Fruit fly (Drosophila melanogaster) whole organism, wandering third instar larva: Measurements from ENCODE around the gene Lztr1.

Experiments used
- CG32264 ChIP-seq: fragments of 200-800 bp; sonication (Bioruptor generic); optimal IDR thresholded peaks from 2 replicates; lab custom pipeline; 2016; ENCODE audit warnings: missing biosample characterization, missing genetic modification characterization
- Dfd ChIP-seq: fragments of >200 bp; optimal IDR thresholded peaks from 2 replicates; lab custom pipeline; 2017; ENCODE audit warnings: missing biosample characterization, missing genetic modification characterization
- Hr78 ChIP-seq: fragments of >200 bp; optimal IDR thresholded peaks from 2 replicates; lab custom pipeline; 2017; ENCODE audit warnings: missing biosample characterization, missing genetic modification characterization
- Rel ChIP-seq, 2 experiments: fragments of 200-800 bp; sonication (Bioruptor generic) in 1 of 2; optimal IDR thresholded peaks; 2 replicates in 1 of 2; 3 replicates in 1 of 2; lab custom pipeline; 2016 to 2019; ENCODE audit warnings: mild to moderate bottlenecking in 2 of 2, missing biosample characterization in 2 of 2, missing genetic modification characterization in 2 of 2, moderate library complexity in 1 of 2
- Sp1 ChIP-seq: fragments of 200-800 bp; sonication (Bioruptor generic); optimal IDR thresholded peaks from 3 replicates; lab custom pipeline; 2019; ENCODE audit warnings: missing biosample characterization, mild to moderate bottlenecking, missing genetic modification characterization, moderate library complexity
- br ChIP-seq: fragments of 200-800 bp; sonication (Bioruptor generic); optimal IDR thresholded peaks from 2 replicates; lab custom pipeline; 2016; ENCODE audit warnings: missing biosample characterization, missing genetic modification characterization
- psq ChIP-seq: fragments of 200-800 bp; sonication (Bioruptor generic); optimal IDR thresholded peaks from 3 replicates; lab custom pipeline; 2017; ENCODE audit warnings: missing biosample characterization, mild to moderate bottlenecking, missing genetic modification characterization, moderate library complexity

dm6 chrX:899407-900050 is 27.9 kb downstream of the Lztr1 start:
- TF ChIP-seq br (GFP tag; lab: Kevin White, UChicago) (no peak), Hr78 (GFP tag; lab: Kevin White, UChicago) (no peak), Rel (GFP tag; optimal IDR thresholded peaks at IDR 0.05; lab: Kevin White, UChicago) (no peak), Rel (tag; optimal IDR thresholded peaks at IDR 0.05; lab: Kevin White, UChicago) (no peak), Sp1 (GFP tag; lab: Kevin White, UChicago) (no peak), psq (no peak), CG32264 (no peak), Dfd (GFP tag; lab: Kevin White, UChicago) (no peak)
